Fruit fly (Drosophila melanogaster) whole organism: Measurements from ENCODE around the gene CG13609.

Source experiments
- CG8478 ChIP-seq: fragments of >200 bp; optimal IDR thresholded peaks from 2 replicates; lab custom pipeline; 2018; ENCODE audit warnings: inconsistent platforms
- Dll ChIP-seq: fragments of >200 bp; optimal IDR thresholded peaks from 2 replicates; lab custom pipeline; 2017
- EcR ChIP-seq, 2 experiments: fragments of >200 bp; optimal IDR thresholded peaks; 2 replicates each; lab custom pipeline; 2017; ENCODE audit warnings: missing biosample characterization in 2 of 2, missing genetic modification characterization in 2 of 2, missing genetic modification reagents in 2 of 2
- pan ChIP-seq: fragments of >200 bp; optimal IDR thresholded peaks from 2 replicates; lab custom pipeline; 2017
- psq ChIP-seq: fragments of >200 bp; optimal IDR thresholded peaks from 2 replicates; lab custom pipeline; 2017
- usp ChIP-seq: fragments of >200 bp; optimal IDR thresholded peaks from 2 replicates; lab custom pipeline; 2017; ENCODE audit warnings: missing biosample characterization, missing genetic modification characterization, mixed read lengths

The CG13609 gene

dm6 chr3R:24234721-24235120 lies 7.9 kb downstream of the CG13609 start:
- TF ChIP-seq psq (lab: Kevin White, UChicago) (no peak), Dll (no peak), EcR (GFP tag; optimal IDR thresholded peaks at IDR 0.05; lab: Kevin White, UChicago) (no peak), pan (lab: Kevin White, UChicago) (no peak), usp (GFP tag; lab: Kevin White, UChicago) (no peak), CG8478 (lab: Kevin White, UChicago) (no peak)

DNA sequence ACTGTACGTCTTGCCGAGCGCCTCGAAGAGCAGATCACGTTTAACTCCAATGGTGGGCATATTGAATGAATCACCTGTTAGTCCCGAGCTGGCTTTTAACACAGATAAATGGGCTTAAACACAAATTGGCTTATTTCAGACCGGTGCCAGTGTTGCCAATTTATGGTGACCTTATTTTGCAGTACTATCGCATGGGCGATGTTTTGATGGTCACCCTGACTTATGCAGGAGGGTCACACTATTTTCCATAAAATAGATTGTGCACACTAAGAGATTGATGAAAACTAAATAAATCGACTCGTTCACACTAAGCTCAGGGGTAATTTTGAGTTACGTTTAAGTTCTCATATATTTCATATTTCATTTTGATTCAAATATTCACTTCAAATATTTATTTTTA lies 25.7 kb downstream of the CG13609 start, which contains the start of gene beta-PheRS:
beta-PheRS (minus strand) TSS at position 186 of the 400 bp plus-strand sequence.
- TF ChIP-seq Dll (no peak), psq (lab: Kevin White, UChicago) (no peak), usp (GFP tag; lab: Kevin White, UChicago) (no peak), EcR (GFP tag; optimal IDR thresholded peaks at IDR 0.05; lab: Kevin White, UChicago) (no peak), CG8478 (lab: Kevin White, UChicago) (no peak), pan (lab: Kevin White, UChicago) (no peak)

DNA sequence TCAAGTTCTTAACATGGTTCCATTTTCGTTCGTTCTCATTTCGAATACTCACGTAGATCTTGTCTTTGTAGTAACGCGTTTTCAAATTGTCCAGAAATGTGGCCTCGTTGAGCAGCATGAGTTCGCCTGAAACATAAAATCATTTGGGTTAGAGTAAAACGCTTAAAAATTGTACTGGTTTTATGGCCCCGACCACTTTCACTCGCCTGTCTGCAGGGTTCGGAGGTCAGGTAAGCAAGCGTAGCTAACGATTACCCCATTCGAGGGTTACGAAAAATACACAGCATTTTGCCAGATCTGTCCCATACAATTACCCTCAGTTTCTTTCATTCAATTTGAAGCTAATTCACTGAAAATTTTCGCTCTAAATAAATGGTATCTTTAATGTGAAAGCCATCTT lies 31.5 kb downstream of the CG13609 start:
- TF ChIP-seq EcR (GFP tag; optimal IDR thresholded peaks at IDR 0.05; lab: Kevin White, UChicago) (no peak), pan (lab: Kevin White, UChicago) (no peak), CG8478 (lab: Kevin White, UChicago) (no peak), Dll (no peak), psq (lab: Kevin White, UChicago) (no peak), usp (GFP tag; lab: Kevin White, UChicago) (no peak)

DNA sequence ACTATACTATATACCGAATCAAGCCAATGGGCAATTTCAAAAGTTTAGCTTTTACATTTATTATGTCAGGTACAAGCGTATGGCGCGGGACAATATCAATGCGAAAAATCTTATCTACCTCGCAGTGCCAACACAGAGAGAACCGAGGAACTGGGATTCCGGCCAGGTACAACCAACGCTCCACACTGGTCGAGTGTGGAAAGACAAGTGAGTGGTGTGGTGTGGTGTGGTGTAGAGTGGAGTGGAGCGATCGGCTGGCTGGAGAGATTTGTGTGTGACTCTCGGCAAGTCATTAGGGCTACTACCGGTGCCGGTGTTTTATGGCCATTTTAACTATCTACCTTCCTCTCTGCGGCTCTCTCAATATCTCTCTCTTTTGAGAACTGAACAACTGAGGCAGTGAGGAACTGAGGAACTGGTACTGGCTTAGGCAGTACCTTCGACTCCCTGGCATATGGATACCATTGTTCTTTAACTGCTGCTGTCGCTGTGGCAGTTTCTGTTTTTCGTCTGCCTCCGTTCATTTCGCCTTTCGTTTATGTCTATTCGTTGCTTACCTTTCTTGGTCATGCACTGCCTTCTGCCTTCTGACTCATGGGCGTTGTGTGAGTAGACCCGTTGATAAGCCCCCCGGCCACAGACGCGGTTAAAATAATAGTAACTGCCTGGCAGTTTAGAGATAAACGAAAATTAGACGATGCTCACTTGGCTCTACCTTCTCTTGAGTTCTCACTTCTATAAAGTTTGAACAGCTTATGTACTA lies 32.6 kb downstream of the CG13609 start:
- no peak for TF ChIP-seq psq (lab: Kevin White, UChicago)
- TF ChIP-seq EcR (GFP tag; optimal IDR thresholded peaks at IDR 0.05; lab: Kevin White, UChicago) = no peak
- no peak for TF ChIP-seq CG8478 (lab: Kevin White, UChicago)
- TF ChIP-seq usp (GFP tag; lab: Kevin White, UChicago) = no peak
- peak; percentile 81 for TF ChIP-seq Dll
- no peak for TF ChIP-seq pan (lab: Kevin White, UChicago)

DNA sequence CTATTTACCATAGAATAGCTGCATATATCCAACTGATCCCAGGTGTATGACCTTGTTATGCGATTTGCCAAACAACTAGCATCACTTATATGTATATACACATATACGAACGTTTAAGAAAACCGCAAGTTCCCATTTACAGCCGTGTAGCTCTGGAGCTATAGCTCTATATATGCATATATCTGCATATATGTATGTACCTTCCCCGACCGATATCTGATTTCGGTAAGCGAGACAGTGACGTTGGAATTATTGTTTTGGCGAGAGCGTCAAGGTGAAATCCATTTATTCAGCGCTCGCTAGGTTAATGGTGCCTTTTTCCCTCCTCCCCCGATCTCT lies 33.2 kb downstream of the CG13609 start:
- no peak for TF ChIP-seq CG8478 (lab: Kevin White, UChicago)
- TF ChIP-seq psq (lab: Kevin White, UChicago) = no peak
- TF ChIP-seq pan (lab: Kevin White, UChicago) = no peak

DNA sequence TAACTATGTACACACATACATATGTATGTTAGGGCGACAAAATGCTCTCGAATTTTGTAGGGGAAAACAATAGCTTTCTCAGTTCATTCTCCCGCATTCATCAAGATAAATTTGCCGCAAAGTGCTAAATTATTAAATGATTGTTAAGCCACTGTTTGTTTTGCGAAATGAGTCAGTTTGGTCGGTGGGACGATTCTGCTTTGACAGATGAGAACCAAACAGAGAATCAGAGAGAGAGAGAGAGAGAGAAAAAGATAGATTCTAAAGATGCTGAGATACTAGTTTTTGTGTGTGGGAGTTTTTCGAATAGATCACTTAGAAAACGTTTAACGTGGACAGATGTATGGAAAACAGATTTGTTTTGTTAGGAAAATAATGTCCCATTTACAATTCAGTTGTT lies 33.6 kb downstream of the CG13609 start:
- TF ChIP-seq psq (lab: Kevin White, UChicago) (no peak), Dll (no peak), pan (lab: Kevin White, UChicago) (no peak), CG8478 (lab: Kevin White, UChicago) (no peak), EcR (GFP tag; optimal IDR thresholded peaks at IDR 0.05; lab: Kevin White, UChicago) (no peak), usp (GFP tag; lab: Kevin White, UChicago) (no peak)

dm6 chr3R:24261380-24262021 lies 34.7 kb downstream of the CG13609 start:
- TF ChIP-seq pan (lab: Kevin White, UChicago) (no peak), CG8478 (lab: Kevin White, UChicago) (no peak), EcR (GFP tag; optimal IDR thresholded peaks at IDR 0.05; lab: Kevin White, UChicago) (no peak), usp (GFP tag; lab: Kevin White, UChicago) (no peak), Dll (no peak), psq (lab: Kevin White, UChicago) (no peak)

DNA sequence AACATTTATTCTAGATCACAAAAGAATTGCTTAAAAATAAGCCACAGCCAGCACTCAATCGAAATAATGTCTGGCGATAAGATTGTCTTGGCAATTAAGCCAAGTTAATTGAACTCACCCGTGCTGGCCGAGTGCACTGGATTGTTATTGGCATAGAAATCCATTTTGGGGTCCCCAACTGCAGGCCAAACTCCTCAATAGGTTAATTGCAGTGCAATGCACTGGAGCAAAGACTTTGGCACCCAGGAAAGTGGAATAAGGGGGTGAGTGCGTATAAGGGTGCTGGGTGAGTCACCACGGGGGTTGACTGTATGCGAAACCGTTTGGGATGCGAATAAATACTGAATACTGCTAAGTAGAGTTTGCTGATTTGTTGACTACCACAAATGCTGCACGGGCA lies 36.1 kb downstream of the CG13609 start:
- no peak for TF ChIP-seq EcR (GFP tag; optimal IDR thresholded peaks at IDR 0.05; lab: Kevin White, UChicago)
- no peak for TF ChIP-seq pan (lab: Kevin White, UChicago)
- no peak for TF ChIP-seq usp (GFP tag; lab: Kevin White, UChicago)
- no peak for TF ChIP-seq psq (lab: Kevin White, UChicago)
- TF ChIP-seq Dll = no peak

DNA sequence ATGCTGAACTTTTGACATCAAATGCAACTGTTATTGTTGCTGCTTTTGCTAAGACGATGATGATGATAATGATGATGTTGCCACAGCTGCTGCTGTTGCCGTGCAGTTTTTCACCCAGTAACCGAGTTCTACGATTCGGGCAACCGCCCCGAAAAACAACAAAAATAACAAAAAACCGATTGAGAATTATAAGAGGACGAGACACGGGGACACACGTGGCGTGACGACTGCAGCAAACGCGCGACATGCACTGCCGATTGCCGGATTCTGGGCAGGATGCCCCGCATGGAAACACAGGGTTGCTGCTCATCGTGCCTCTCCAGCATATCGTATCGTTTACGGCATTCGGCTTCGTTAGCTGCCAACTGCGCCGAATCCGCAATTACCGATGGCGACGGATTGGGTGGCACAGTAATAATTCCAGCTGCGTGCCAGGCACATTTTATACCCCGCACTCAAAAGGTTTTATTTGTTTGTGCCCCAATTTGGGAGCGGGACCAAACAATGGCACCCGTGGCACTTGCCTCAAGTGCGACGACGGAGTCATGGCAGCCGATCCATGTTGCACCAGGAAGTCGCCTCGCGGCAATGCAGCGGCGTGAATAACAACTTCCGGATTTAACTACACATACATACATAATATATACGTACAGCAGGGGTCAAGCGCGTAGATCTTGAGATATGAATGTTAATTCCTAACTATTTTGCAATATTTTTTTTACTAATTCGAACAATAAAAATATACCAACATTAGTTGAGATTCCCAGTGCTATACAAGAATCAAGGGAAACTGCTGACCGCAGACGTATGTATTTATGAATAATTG lies 37.0 kb downstream of the CG13609 start:
- TF ChIP-seq Dll = no peak
- TF ChIP-seq usp (GFP tag; lab: Kevin White, UChicago) = no peak
- no peak for TF ChIP-seq pan (lab: Kevin White, UChicago)
- no peak for TF ChIP-seq CG8478 (lab: Kevin White, UChicago)
- TF ChIP-seq EcR (GFP tag; optimal IDR thresholded peaks at IDR 0.05; lab: Kevin White, UChicago) = no peak
- no peak for TF ChIP-seq psq (lab: Kevin White, UChicago)

- TF ChIP-seq usp (GFP tag; lab: Kevin White, UChicago) (no peak), CG8478 (lab: Kevin White, UChicago) (no peak), pan (lab: Kevin White, UChicago) (no peak)
Observed at dm6 chr3R:24264414-24265363, 37.9 kb downstream of the CG13609 start.
